Fruit fly (Drosophila melanogaster): ENCODE data around the gene CG6171.

CG6171 gene

DNA sequence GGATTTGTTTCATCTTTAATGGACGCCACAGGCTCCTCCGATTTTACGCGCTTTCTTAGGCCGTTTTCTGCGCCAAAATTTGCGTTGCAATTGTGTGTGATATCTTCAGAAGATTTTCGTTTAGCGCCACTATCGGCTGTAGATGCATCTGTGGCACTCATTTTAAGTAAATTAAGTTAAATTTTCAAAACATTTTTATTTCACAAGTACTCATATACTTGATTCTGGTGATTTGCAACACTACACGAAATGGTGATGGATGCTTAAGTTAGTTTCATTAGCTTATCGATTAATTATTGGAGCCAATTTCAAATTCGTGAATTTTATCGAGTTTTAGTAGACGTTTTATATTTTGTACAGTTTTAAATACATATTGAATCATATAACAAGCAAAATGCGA, at the start of gene CG6171:
Gene CG6171, minus strand, starts transcription at position 250 of the 400 bp plus-strand sequence.
- TF ChIP-seq Eip78C (GFP tag) = peak; percentile 52
- no peak for TF ChIP-seq CG8119 (GFP tag; IDR thresholded peaks at IDR 0.05)
- TF ChIP-seq esn (GFP tag; optimal IDR thresholded peaks at IDR 0.05) = peak; percentile 34

DNA sequence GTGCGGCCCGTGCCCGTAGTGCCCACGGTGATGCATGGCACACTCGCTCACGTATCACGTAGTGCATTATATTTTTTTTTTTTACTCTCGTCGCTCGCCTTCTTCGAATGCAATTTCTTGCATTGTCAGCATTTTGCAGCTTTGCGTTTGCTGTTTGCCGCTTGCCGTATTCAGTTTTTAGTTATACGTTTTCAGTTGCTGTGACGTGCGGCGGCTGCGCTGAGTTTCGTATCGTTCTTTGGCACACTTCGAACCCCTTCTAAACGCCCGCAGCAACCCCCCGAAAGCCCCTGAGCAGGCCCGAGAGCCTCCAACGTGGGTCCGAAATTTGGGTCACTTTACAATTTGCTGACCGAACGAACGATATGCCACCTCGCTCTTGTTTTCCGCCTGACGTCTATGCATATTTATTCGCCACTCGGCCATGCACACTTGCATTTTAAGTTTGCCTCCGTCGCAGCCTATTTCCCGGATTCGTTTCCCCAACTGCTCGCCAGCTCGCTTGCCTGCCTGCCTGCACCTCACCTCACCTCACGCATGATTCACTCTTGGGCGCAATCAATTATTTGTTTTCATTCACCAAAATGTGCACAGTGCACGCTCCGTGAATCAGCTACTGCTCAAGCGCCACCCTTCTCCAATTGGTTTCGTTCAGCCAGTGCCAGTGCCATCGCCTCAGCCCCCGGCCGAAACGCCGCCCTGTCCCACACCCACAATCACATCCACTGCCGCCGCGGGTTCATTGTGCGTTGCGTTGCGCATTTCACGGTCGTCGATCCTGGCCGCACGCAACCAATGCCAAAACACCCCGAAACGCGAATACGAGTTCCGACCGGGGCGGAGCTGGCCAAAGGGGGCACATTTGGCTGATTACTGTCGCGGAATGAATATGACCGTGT, 47.3 kb upstream of the CG6171 start:
- TF ChIP-seq CG4318 (GFP tag; optimal IDR thresholded peaks at IDR 0.05) (no peak), Smox (GFP tag; optimal IDR thresholded peaks at IDR 0.05) (no peak), Sox102F (GFP tag; optimal IDR thresholded peaks at IDR 0.05) (no peak), dsx (GFP tag; optimal IDR thresholded peaks at IDR 0.05; ENCODE audit: poor library complexity, severe bottlenecking) (no peak), CG9139 (GFP tag; optimal IDR thresholded peaks at IDR 0.05) (no peak), acj6 (GFP tag; optimal IDR thresholded peaks at IDR 0.05) (no peak), Eip78C (GFP tag) (peak; percentile 6), svp (GFP tag) (peak; percentile 67), CG6163 (GFP tag; IDR thresholded peaks at IDR 0.05) (peak; percentile 26; the same call in 1 of the 3 replicates), pdm3 (GFP tag; optimal IDR thresholded peaks at IDR 0.05) (no peak), Met (GFP tag; optimal IDR thresholded peaks at IDR 0.05) (peak; percentile 19), CG31627 (GFP tag; optimal IDR thresholded peaks at IDR 0.05) (no peak), fd59A (GFP tag; optimal IDR thresholded peaks at IDR 0.05) (no peak), CG6792 (GFP tag; optimal IDR thresholded peaks at IDR 0.05) (no peak), CG11902 (GFP tag; optimal IDR thresholded peaks at IDR 0.05) (no peak), fkh (GFP tag; optimal IDR thresholded peaks at IDR 0.05) (no peak), CG6808 (GFP tag; optimal IDR thresholded peaks at IDR 0.05) (no peak), ss (GFP tag; optimal IDR thresholded peaks at IDR 0.05) (peak in 1 of 2 experiments; percentile 36), Sox15 (GFP tag; optimal IDR thresholded peaks at IDR 0.05) (no peak), net (GFP tag; optimal IDR thresholded peaks at IDR 0.05) (no peak), CG6854 (GFP tag; optimal IDR thresholded peaks at IDR 0.05) (peak; percentile 30)

DNA sequence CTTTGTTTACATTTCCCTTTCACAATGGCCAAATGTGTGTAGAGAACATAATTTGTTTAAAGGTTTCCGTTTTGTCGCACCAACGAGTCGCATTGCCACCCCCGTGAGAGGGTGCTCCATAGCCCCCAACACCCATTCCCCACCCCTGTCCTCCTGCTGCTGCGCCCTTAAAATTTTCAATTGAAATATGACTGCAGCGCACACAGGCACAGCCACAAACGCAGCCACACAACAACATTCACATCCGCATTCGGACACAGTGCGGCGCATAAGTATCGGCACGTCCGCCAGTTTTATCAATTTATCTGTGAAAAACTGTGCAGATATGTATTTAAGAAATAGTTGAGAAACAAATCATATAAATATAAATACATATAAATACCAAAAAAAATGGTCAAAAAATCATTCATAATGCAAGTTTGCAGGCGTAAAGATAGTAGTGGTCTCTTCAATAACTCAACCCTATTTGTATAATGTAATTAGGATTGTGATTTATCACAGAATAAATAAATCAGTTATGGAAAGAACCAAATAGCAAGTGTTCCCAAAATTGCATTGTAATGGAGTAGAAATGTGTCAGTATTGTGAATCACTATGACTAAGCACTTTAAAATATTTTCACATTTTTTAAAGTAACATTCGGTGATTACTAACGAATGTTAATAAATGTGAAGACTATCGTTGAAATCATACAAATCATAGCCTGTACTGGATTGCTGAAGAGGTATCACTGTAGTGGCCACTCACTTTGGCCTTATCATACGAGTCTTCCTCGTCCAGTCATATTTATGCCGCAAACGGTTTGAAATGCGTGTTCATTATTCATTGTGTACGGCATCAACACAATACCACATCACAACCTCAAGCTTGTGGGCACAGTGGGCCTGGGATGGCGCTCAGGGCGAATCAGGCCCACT, 46.4 kb upstream of the CG6171 start:
- TF ChIP-seq pdm3 (GFP tag; optimal IDR thresholded peaks at IDR 0.05) (peak; percentile 42), Ets21C (GFP tag; optimal IDR thresholded peaks at IDR 0.05) (no peak), CG8632 (GFP tag; optimal IDR thresholded peaks at IDR 0.05) (peak; percentile 22), CG8319 (GFP tag; optimal IDR thresholded peaks at IDR 0.05) (no peak), CG1621 (tag; optimal IDR thresholded peaks at IDR 0.05) (no peak), CG3032 (tag; optimal IDR thresholded peaks at IDR 0.05) (no peak), Eip78C (GFP tag) (peak; percentile 83), svp (GFP tag) (peak; percentile 44), CG31627 (GFP tag; optimal IDR thresholded peaks at IDR 0.05) (peak; percentile 41), CG9139 (GFP tag; optimal IDR thresholded peaks at IDR 0.05) (no peak), Eip93F (GFP tag; optimal IDR thresholded peaks at IDR 0.05) (peak; percentile 25), CG11762 (GFP tag; optimal IDR thresholded peaks at IDR 0.05; ENCODE audit: insufficient read depth) (peak; percentile 27), Met (GFP tag; optimal IDR thresholded peaks at IDR 0.05) (peak; percentile 44), CG32006 (GFP tag; optimal IDR thresholded peaks at IDR 0.05) (peak; percentile 61), spab (GFP tag; optimal IDR thresholded peaks at IDR 0.05) (no peak), dsx (GFP tag; optimal IDR thresholded peaks at IDR 0.05; ENCODE audit: poor library complexity, severe bottlenecking) (no peak), fkh (GFP tag; optimal IDR thresholded peaks at IDR 0.05) (peak; percentile 43), CG11294 (GFP tag; IDR thresholded peaks at IDR 0.05) (peak; percentile 28; the same call in 1 of the 2 replicates), CG6792 (GFP tag; optimal IDR thresholded peaks at IDR 0.05) (peak; percentile 20), acj6 (GFP tag; optimal IDR thresholded peaks at IDR 0.05) (no peak), eg (GFP tag; IDR thresholded peaks at IDR 0.05) (peak; percentile 69), CG6163 (GFP tag; IDR thresholded peaks at IDR 0.05) (peak; percentile 58; the same call in 2 of the 3 replicates), topi (GFP tag; optimal IDR thresholded peaks at IDR 0.05) (peak; percentile 38), CG3919 (GFP tag; optimal IDR thresholded peaks at IDR 0.05) (peak; percentile 3), Hr4 (GFP tag; optimal IDR thresholded peaks at IDR 0.05) (peak; percentile 52), fd85E (GFP tag; optimal IDR thresholded peaks at IDR 0.05) (no peak), OdsH (GFP tag; optimal IDR thresholded peaks at IDR 0.05) (peak; percentile 43), CG6276 (GFP tag; optimal IDR thresholded peaks at IDR 0.05) (peak; percentile 31), Hr39 (GFP tag; optimal IDR thresholded peaks at IDR 0.05) (peak; percentile 57), salr (GFP tag; optimal IDR thresholded peaks at IDR 0.05) (peak in 1 of 2 experiments; percentile 55), Smox (GFP tag; optimal IDR thresholded peaks at IDR 0.05) (peak; percentile 49), fd59A (GFP tag; optimal IDR thresholded peaks at IDR 0.05) (no peak)
